Fruit fly (Drosophila melanogaster): ENCODE results near the gene Taf12.

Gene Taf12

dm6 chr3R:11628416-11629041 is 51.0 kb downstream of the Taf12 start, which contains the start of gene CG14712 (continued):
- TF ChIP-seq dmrt11E (tag; optimal IDR thresholded peaks at IDR 0.05) (no peak), Elba2 (GFP tag; optimal IDR thresholded peaks at IDR 0.05) (no peak), tx (GFP tag; optimal IDR thresholded peaks at IDR 0.05) (no peak), mam (GFP tag; optimal IDR thresholded peaks at IDR 0.05) (peak; percentile 39), CG3163 (GFP tag; optimal IDR thresholded peaks at IDR 0.05) (no peak), Drgx (GFP tag; IDR thresholded peaks at IDR 0.05) (no peak), ttk (GFP tag; IDR thresholded peaks at IDR 0.05) (no peak), BEAF-32 (GFP tag; optimal IDR thresholded peaks at IDR 0.05) (peak; percentile 66), vfl (GFP tag; optimal IDR thresholded peaks at IDR 0.05) (peak; percentile 7), emc (GFP tag; optimal IDR thresholded peaks at IDR 0.05) (no peak), CG5180 (GFP tag; optimal IDR thresholded peaks at IDR 0.05) (no peak), inv (GFP tag; IDR thresholded peaks at IDR 0.05; ENCODE audit: partially characterized antibody) (peak; percentile 45; the same call in 1 of the 2 replicates), CG12391 (tag; optimal IDR thresholded peaks at IDR 0.05) (peak; percentile 68), CG17385 (GFP tag; optimal IDR thresholded peaks at IDR 0.05) (no peak), CG12071 (GFP tag; optimal IDR thresholded peaks at IDR 0.05) (no peak), Xbp1 (GFP tag; optimal IDR thresholded peaks at IDR 0.05) (peak; percentile 45), CG11398 (GFP tag; optimal IDR thresholded peaks at IDR 0.05) (no peak), run (tag; optimal IDR thresholded peaks at IDR 0.05) (no peak), CkIIα-i1 (GFP tag; IDR thresholded peaks at IDR 0.05) (no peak), crc (GFP tag; optimal IDR thresholded peaks at IDR 0.05) (no peak), CG6254 (GFP tag; optimal IDR thresholded peaks at IDR 0.05) (no peak), ems (GFP tag; optimal IDR thresholded peaks at IDR 0.05) (peak; percentile 7), az2 (GFP tag; optimal IDR thresholded peaks at IDR 0.05) (peak; percentile 29), Trl (optimal IDR thresholded peaks at IDR 0.05) (no peak), Trl (GFP tag; optimal IDR thresholded peaks at IDR 0.05) (peak; percentile 18), NC2α (GFP tag; optimal IDR thresholded peaks at IDR 0.05) (no peak), hkb (optimal IDR thresholded peaks at IDR 0.05) (no peak), hkb (GFP tag; IDR thresholded peaks at IDR 0.05) (peak; percentile 46), Stat92E (GFP tag; optimal IDR thresholded peaks at IDR 0.05) (peak in 1 of 3 experiments; percentile 88), CG12155 (GFP tag; optimal IDR thresholded peaks at IDR 0.05) (no peak), CG12744 (GFP tag; optimal IDR thresholded peaks at IDR 0.05) (no peak), fd3F (GFP tag; optimal IDR thresholded peaks at IDR 0.05) (no peak), Lhr (GFP tag; optimal IDR thresholded peaks at IDR 0.05) (peak; percentile 56), E2f2 (GFP tag; IDR thresholded peaks at IDR 0.05) (peak; percentile 96), jumu (GFP tag; optimal IDR thresholded peaks at IDR 0.05) (no peak), CG9437 (GFP tag; optimal IDR thresholded peaks at IDR 0.05) (no peak), CG31365 (tag; optimal IDR thresholded peaks at IDR 0.05) (no peak), Mad (GFP tag; optimal IDR thresholded peaks at IDR 0.05) (peak; percentile 35), CG15601 (tag; optimal IDR thresholded peaks at IDR 0.05) (no peak), CG7987 (GFP tag; optimal IDR thresholded peaks at IDR 0.05) (no peak), vvl (GFP tag; IDR thresholded peaks at IDR 0.05) (0 out of 2 replicates have a peak, but pooled peaks have one; percentile 40), Deaf1 (tag; optimal IDR thresholded peaks at IDR 0.05) (no peak), Myb (GFP tag; optimal IDR thresholded peaks at IDR 0.05) (peak; percentile 47), Sry-β (GFP tag; optimal IDR thresholded peaks at IDR 0.05) (no peak), Max (GFP tag; optimal IDR thresholded peaks at IDR 0.05) (peak; percentile 49), CG5245 (GFP tag; optimal IDR thresholded peaks at IDR 0.05) (no peak), ATbp (GFP tag; optimal IDR thresholded peaks at IDR 0.05) (no peak), CG7271 (tag; optimal IDR thresholded peaks at IDR 0.05) (no peak), amos (GFP tag; IDR thresholded peaks at IDR 0.05; ENCODE audit: partially characterized antibody) (peak; percentile 56; the same call in 1 of the 2 replicates), Rx (GFP tag; IDR thresholded peaks at IDR 0.05) (no peak)

All from whole organism, embryonic.